Fruit fly (Drosophila melanogaster) whole organism, embryonic: ENCODE results near the gene raw.
A peak's percentile ranks its signal among the peaks of the same experiment; 100 is the strongest.

ENCODE experiments used
- Ada2b ChIP-seq: fragments of 200-800 bp; sonication (Bioruptor generic); IDR thresholded peaks from 2 replicates; pipeline ENCODE4 v1.3.6; 2022; ENCODE audit warnings: missing biosample characterization, missing genetic modification characterization
- Blimp-1 ChIP-seq: fragments of 200-800 bp; sonication (Bioruptor generic); optimal IDR thresholded peaks from 3 replicates; lab custom pipeline; 2018; ENCODE audit warnings: missing biosample characterization, missing genetic modification characterization, mild to moderate bottlenecking, moderate library complexity, missing genetic modification reagents
- CG10321 ChIP-seq: fragments of 200-800 bp; sonication (Bioruptor generic); IDR thresholded peaks from 2 replicates; pipeline ENCODE4 v1.3.6; 2022; ENCODE audit warnings: missing biosample characterization, missing genetic modification characterization
- CG10462 ChIP-seq: fragments of 200-800 bp; sonication (Bioruptor generic); optimal IDR thresholded peaks from 2 replicates; lab custom pipeline; 2016; ENCODE audit warnings: missing biosample characterization, missing genetic modification characterization
- CG10979 ChIP-seq: fragments of 200-800 bp; sonication (Bioruptor generic); optimal IDR thresholded peaks from 2 replicates; lab custom pipeline; 2018; ENCODE audit warnings: missing biosample characterization, mild to moderate bottlenecking, missing genetic modification characterization, moderate library complexity
- CG11247 ChIP-seq: fragments of 200-800 bp; sonication (Bioruptor generic); IDR thresholded peaks from 2 replicates; pipeline ENCODE4 v1.3.6; 2022; ENCODE audit warnings: missing biosample characterization, missing genetic modification characterization
- CG14710 ChIP-seq: fragments of 200-800 bp; sonication (Bioruptor generic); optimal IDR thresholded peaks from 3 replicates; lab custom pipeline; 2019; ENCODE audit warnings: missing biosample characterization, mild to moderate bottlenecking, missing genetic modification characterization, moderate library complexity
- CG17802 ChIP-seq: fragments of 200-800 bp; sonication (Bioruptor generic); optimal IDR thresholded peaks from 2 replicates; lab custom pipeline; 2018; ENCODE audit warnings: missing biosample characterization, mild to moderate bottlenecking, missing genetic modification characterization, moderate library complexity
- CG2199 ChIP-seq: fragments of 200-800 bp; sonication (Bioruptor generic); IDR thresholded peaks from 3 replicates; pipeline ENCODE4 v1.3.6; 2022; ENCODE audit warnings: missing biosample characterization, missing genetic modification characterization
- CG30403 ChIP-seq: fragments of 200-800 bp; sonication (Bioruptor generic); optimal IDR thresholded peaks from 3 replicates; lab custom pipeline; 2016; ENCODE audit warnings: missing biosample characterization, missing genetic modification characterization
- CG34224 ChIP-seq: fragments of 200-800 bp; sonication (Bioruptor generic); IDR thresholded peaks from 3 replicates; pipeline ENCODE4 v1.3.6; 2022; ENCODE audit warnings: missing biosample characterization, missing genetic modification characterization; ENCODE audit not compliant: partially characterized antibody
- CG34422 ChIP-seq: fragments of 200-800 bp; sonication (Bioruptor generic); IDR thresholded peaks from 3 replicates; pipeline ENCODE4 v1.3.6; 2022; ENCODE audit warnings: missing biosample characterization, missing genetic modification characterization
- CG3838 ChIP-seq: fragments of 200-800 bp; sonication (Bioruptor generic); optimal IDR thresholded peaks from 3 replicates; lab custom pipeline; 2016; ENCODE audit warnings: missing biosample characterization, missing genetic modification characterization
- CG42726 ChIP-seq: fragments of 200-800 bp; sonication (Bioruptor generic); IDR thresholded peaks from 2 replicates; pipeline ENCODE4 v1.3.6; 2022; ENCODE audit warnings: missing biosample characterization, missing genetic modification characterization; ENCODE audit not compliant: partially characterized antibody
- CG4404 ChIP-seq: fragments of 200-800 bp; sonication (Bioruptor generic); IDR thresholded peaks from 2 replicates; pipeline ENCODE4 v1.3.6; 2022; ENCODE audit warnings: missing biosample characterization, missing genetic modification characterization
- CG7372 ChIP-seq: fragments of 200-800 bp; sonication (Bioruptor generic); IDR thresholded peaks from 2 replicates; pipeline ENCODE4 v1.3.6; 2022; ENCODE audit warnings: missing biosample characterization, missing genetic modification characterization
- CG7745 ChIP-seq: fragments of 200-800 bp; sonication (Bioruptor generic); optimal IDR thresholded peaks from 2 replicates; lab custom pipeline; 2018; ENCODE audit warnings: missing biosample characterization, mild to moderate bottlenecking, missing genetic modification characterization, moderate library complexity
- CG9932 ChIP-seq: fragments of 200-800 bp; sonication (Bioruptor generic); IDR thresholded peaks from 2 replicates; pipeline ENCODE4 v1.3.6; 2022; ENCODE audit warnings: missing biosample characterization, missing genetic modification characterization
- CrebB ChIP-seq: fragments of 200-800 bp; sonication (Bioruptor generic); optimal IDR thresholded peaks from 3 replicates; lab custom pipeline; 2018; ENCODE audit warnings: missing biosample characterization, mild to moderate bottlenecking, missing genetic modification characterization
- Eip74EF ChIP-seq, 2 experiments: fragments of 200-800 bp in 1 of 2; fragments of >200 bp in 1 of 2; sonication (Bioruptor generic) in 1 of 2; optimal IDR thresholded peaks; 2 replicates each; lab custom pipeline; 2017 to 2019; ENCODE audit warnings: missing biosample characterization in 2 of 2, missing genetic modification characterization in 2 of 2, mild to moderate bottlenecking in 1 of 2, moderate library complexity in 1 of 2
- Gug ChIP-seq: fragments of 200-800 bp; sonication (Bioruptor generic); IDR thresholded peaks from 4 replicates; pipeline ENCODE4 v1.3.6; 2022; ENCODE audit warnings: missing biosample characterization, missing genetic modification characterization
- HHEX ChIP-seq: fragments of 200-800 bp; sonication (Bioruptor generic); optimal IDR thresholded peaks from 3 replicates; lab custom pipeline; 2017; ENCODE audit warnings: missing biosample characterization, mild to moderate bottlenecking, missing genetic modification characterization, missing genetic modification reagents
- Hr78 ChIP-seq, 2 experiments: fragments of 200-800 bp in 1 of 2; fragments of >200 bp in 1 of 2; sonication (Bioruptor generic) in 1 of 2; optimal IDR thresholded peaks; 2 replicates each; lab custom pipeline; 2017 to 2019; ENCODE audit warnings: missing biosample characterization in 2 of 2, missing genetic modification characterization in 2 of 2, mild to moderate bottlenecking in 1 of 2, moderate library complexity in 1 of 2
- Neu2 ChIP-seq: fragments of 200-800 bp; sonication (Bioruptor generic); optimal IDR thresholded peaks from 3 replicates; lab custom pipeline; 2016; ENCODE audit warnings: missing biosample characterization, missing genetic modification characterization, borderline replicate concordance
- Oli ChIP-seq: fragments of 200-800 bp; sonication (Bioruptor generic); optimal IDR thresholded peaks from 2 replicates; lab custom pipeline; 2018; ENCODE audit warnings: missing biosample characterization, mild to moderate bottlenecking, missing genetic modification characterization, moderate library complexity
- Ssrp ChIP-seq: fragments of 200-800 bp; sonication (Bioruptor generic); optimal IDR thresholded peaks from 2 replicates; lab custom pipeline; 2018; ENCODE audit warnings: missing biosample characterization, mild to moderate bottlenecking, missing genetic modification characterization, moderate library complexity
- Trl ChIP-seq, 3 experiments: fragments of >200 bp in 2 of 3; fragments of 200-800 bp in 1 of 3; sonication (Bioruptor generic) in 1 of 3; optimal IDR thresholded peaks; 2 replicates in 1 of 3; 3 replicates in 2 of 3; lab custom pipeline; 2016 to 2017; ENCODE audit warnings: missing biosample characterization in 1 of 3, missing genetic modification characterization in 1 of 3
- Vsx1 ChIP-seq: fragments of 200-800 bp; sonication (Bioruptor generic); optimal IDR thresholded peaks from 2 replicates; lab custom pipeline; 2017; ENCODE audit warnings: missing biosample characterization, mild to moderate bottlenecking, missing genetic modification characterization, missing genetic modification reagents
- ci ChIP-seq: fragments of 200-800 bp; sonication (Bioruptor generic); IDR thresholded peaks from 3 replicates; pipeline ENCODE4 v1.3.6; 2022; ENCODE audit warnings: missing biosample characterization, missing genetic modification characterization
- cwo ChIP-seq: fragments of 200-800 bp; sonication (Bioruptor generic); optimal IDR thresholded peaks from 3 replicates; lab custom pipeline; 2017; ENCODE audit warnings: missing biosample characterization, missing genetic modification characterization, mild to moderate bottlenecking, moderate library complexity, missing genetic modification reagents
- dmrt11E ChIP-seq: fragments of 200-800 bp; sonication (Bioruptor generic); optimal IDR thresholded peaks from 3 replicates; lab custom pipeline; 2018; ENCODE audit warnings: missing biosample characterization, mild to moderate bottlenecking, missing genetic modification characterization, moderate library complexity
- fu2 ChIP-seq: fragments of 200-800 bp; sonication (Bioruptor generic); optimal IDR thresholded peaks from 2 replicates; lab custom pipeline; 2016; ENCODE audit warnings: missing biosample characterization, missing genetic modification characterization
- gem ChIP-seq: fragments of 200-800 bp; sonication (Bioruptor generic); optimal IDR thresholded peaks from 2 replicates; lab custom pipeline; 2019; ENCODE audit warnings: missing biosample characterization, mild to moderate bottlenecking, missing genetic modification characterization, moderate library complexity
- grau ChIP-seq: fragments of 200-800 bp; optimal IDR thresholded peaks from 3 replicates; lab custom pipeline; 2019; ENCODE audit warnings: missing biosample characterization, mild to moderate bottlenecking, missing genetic modification characterization, moderate library complexity
- gsb-n ChIP-seq: fragments of 200-800 bp; sonication (Bioruptor generic); optimal IDR thresholded peaks from 3 replicates; lab custom pipeline; 2018; ENCODE audit warnings: missing biosample characterization, mild to moderate bottlenecking, missing genetic modification characterization
- h ChIP-seq: fragments of >200 bp; optimal IDR thresholded peaks from 2 replicates; lab custom pipeline; 2017
- kah ChIP-seq: fragments of 200-800 bp; sonication (Bioruptor generic); optimal IDR thresholded peaks from 2 replicates; lab custom pipeline; 2018; ENCODE audit warnings: missing biosample characterization, mild to moderate bottlenecking, missing genetic modification characterization
- kni ChIP-seq: fragments of 200-800 bp; sonication (Bioruptor generic); optimal IDR thresholded peaks from 3 replicates; lab custom pipeline; 2017; ENCODE audit warnings: mild to moderate bottlenecking, missing biosample characterization, missing genetic modification reagents, missing genetic modification characterization
- knrl ChIP-seq: fragments of 200-800 bp; sonication (Bioruptor generic); IDR thresholded peaks from 3 replicates; pipeline ENCODE4 v1.3.6; 2022; ENCODE audit warnings: missing biosample characterization, missing genetic modification characterization; ENCODE audit not compliant: partially characterized antibody
- lilli ChIP-seq: fragments of 200-800 bp; sonication (Bioruptor generic); optimal IDR thresholded peaks from 3 replicates; lab custom pipeline; 2016; ENCODE audit warnings: missing biosample characterization, missing genetic modification characterization
- pnt ChIP-seq: fragments of 200-800 bp; sonication (Bioruptor generic); optimal IDR thresholded peaks from 3 replicates; lab custom pipeline; 2016; ENCODE audit warnings: missing biosample characterization, missing genetic modification characterization
- salm ChIP-seq: fragments of 200-800 bp; sonication (Bioruptor generic); optimal IDR thresholded peaks from 2 replicates; lab custom pipeline; 2018; ENCODE audit warnings: missing biosample characterization, mild to moderate bottlenecking, missing genetic modification characterization
- sens-2 ChIP-seq: fragments of 200-800 bp; sonication (Bioruptor generic); IDR thresholded peaks from 2 replicates; pipeline ENCODE4 v1.3.6; 2022; ENCODE audit warnings: missing biosample characterization, missing genetic modification characterization
- shn ChIP-seq: fragments of 200-800 bp; sonication (Bioruptor generic); optimal IDR thresholded peaks from 3 replicates; lab custom pipeline; 2016; ENCODE audit warnings: missing biosample characterization, missing genetic modification characterization
- stwl ChIP-seq: fragments of 200-800 bp; sonication (Bioruptor generic); optimal IDR thresholded peaks from 3 replicates; lab custom pipeline; 2018; ENCODE audit warnings: missing biosample characterization, mild to moderate bottlenecking, missing genetic modification characterization, moderate library complexity
- tna ChIP-seq: fragments of 200-800 bp; sonication (Bioruptor generic); IDR thresholded peaks from 2 replicates; pipeline ENCODE4 v1.3.6; 2022; ENCODE audit warnings: missing biosample characterization, missing genetic modification characterization; ENCODE audit not compliant: partially characterized antibody
- yki ChIP-seq: fragments of >200 bp; optimal IDR thresholded peaks from 3 replicates; lab custom pipeline; 2018
- zfh2 ChIP-seq: fragments of 200-800 bp; sonication (Bioruptor generic); optimal IDR thresholded peaks from 2 replicates; lab custom pipeline; 2016; ENCODE audit warnings: missing biosample characterization, missing genetic modification characterization

Gene raw

DNA sequence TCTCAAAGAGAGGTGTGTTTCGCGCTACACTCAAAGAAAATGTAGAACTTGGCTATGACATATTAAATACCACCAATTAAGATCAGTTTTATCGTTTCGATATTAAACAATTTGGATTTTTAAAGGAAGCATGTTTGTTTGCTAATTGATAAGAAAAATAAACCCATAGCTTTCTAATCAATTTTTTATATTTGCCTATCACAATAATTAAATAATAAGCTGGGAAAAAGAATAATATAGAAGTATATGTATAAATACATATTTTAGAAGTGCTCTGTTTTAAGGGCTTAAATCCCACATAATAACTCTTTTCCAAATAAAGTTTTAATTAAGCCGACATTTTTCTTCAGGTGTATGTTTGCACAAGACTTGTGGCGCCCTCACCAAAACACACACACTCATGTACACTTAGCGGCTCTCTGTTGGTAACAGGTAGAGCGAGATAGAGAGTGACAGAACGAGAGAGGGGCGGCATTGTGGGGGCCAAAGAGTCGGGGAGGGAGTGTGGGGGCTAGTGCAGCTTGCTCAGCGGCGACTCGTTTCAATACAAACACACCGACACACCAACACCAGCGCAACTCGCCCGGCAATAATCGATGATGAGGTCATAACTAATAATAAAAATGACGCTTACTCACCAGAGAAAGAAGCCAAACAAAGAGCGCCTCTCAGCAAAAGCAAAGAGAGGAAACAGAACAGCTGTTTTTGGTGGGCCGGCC is 22.7 kb downstream of the raw start (continued):
- TF ChIP-seq CG9932 (GFP tag; lab: Robert Waterston, UW) (peak; percentile 81), sens-2 (GFP tag; lab: Robert Waterston, UW) (no peak), Neu2 (GFP tag; lab: Kevin White, UChicago) (no peak), cwo (GFP tag; lab: Kevin White, UChicago) (peak; percentile 90), HHEX (GFP tag; lab: Kevin White, UChicago) (peak; percentile 88), Hr78 (GFP tag; optimal IDR thresholded peaks at IDR 0.05; lab: Kevin White, UChicago) (peak in 1 of 2 experiments; percentile 57), grau (peak; percentile 95), CG17802 (no peak), CG11247 (GFP tag; lab: Robert Waterston, UW) (peak; percentile 66; the same call in 1 of the 2 replicates), dmrt11E (tag; lab: Kevin White, UChicago) (peak; percentile 74), CG10979 (tag; lab: Kevin White, UChicago) (peak; percentile 89), CG2199 (no peak), CG14710 (tag; lab: Kevin White, UChicago) (peak; percentile 85), CG7372 (GFP tag; lab: Robert Waterston, UW) (no peak), Blimp-1 (GFP tag; lab: Kevin White, UChicago) (peak; percentile 85), h (no peak), tna (GFP tag; lab: Robert Waterston, UW) (no peak), lilli (peak; percentile 86), stwl (tag; lab: Kevin White, UChicago) (no peak), Gug (0 out of 4 replicates have a peak, but pooled peaks have one; percentile 31), CG34422 (peak; percentile 70; the same call in 1 of the 3 replicates), kah (GFP tag; lab: Kevin White, UChicago) (peak; percentile 50), Trl (optimal IDR thresholded peaks at IDR 0.05; lab: Kevin White, UChicago) (peak; percentile 85 to 95), Trl (GFP tag; optimal IDR thresholded peaks at IDR 0.05; lab: Kevin White, UChicago) (no peak), CG30403 (GFP tag; lab: Kevin White, UChicago) (peak; percentile 96), gem (tag; lab: Kevin White, UChicago) (peak; percentile 97), gsb-n (tag; lab: Kevin White, UChicago) (peak; percentile 80), zfh2 (GFP tag; lab: Kevin White, UChicago) (peak; percentile 72), CG42726 (GFP tag; lab: Robert Waterston, UW) (no peak), CG34224 (GFP tag; lab: Robert Waterston, UW) (peak; percentile 76), CG7745 (tag; lab: Kevin White, UChicago) (peak; percentile 13), CG10462 (GFP tag; lab: Kevin White, UChicago) (peak; percentile 89), salm (peak; percentile 81), shn (GFP tag; lab: Kevin White, UChicago) (peak; percentile 43), Eip74EF (GFP tag; optimal IDR thresholded peaks at IDR 0.05; lab: Kevin White, UChicago) (peak in 1 of 2 experiments; percentile 92), yki (no peak), Oli (tag; lab: Kevin White, UChicago) (peak; percentile 94), fu2 (peak; percentile 51), kni (GFP tag; lab: Kevin White, UChicago) (peak; percentile 71), CrebB (tag; lab: Kevin White, UChicago) (peak; percentile 66), knrl (no peak), Ada2b (peak; percentile 76), CG3838 (GFP tag; lab: Kevin White, UChicago) (peak; percentile 55), CG4404 (peak; percentile 44; the same call in 1 of the 2 replicates), pnt (GFP tag; lab: Kevin White, UChicago) (peak; percentile 40), ci (GFP tag; lab: Robert Waterston, UW) (peak; percentile 87), Vsx1 (peak; percentile 83), CG10321 (GFP tag; lab: Robert Waterston, UW) (peak; percentile 21; the same call in 1 of the 2 replicates), Ssrp (peak; percentile 91)
